Worm (Caenorhabditis elegans): ENCODE measurements around the gene pcp-4.

The pcp-4 gene

ce11 chrV:19830815-19831214 is at the start of gene pcp-4:
Gene pcp-4 (minus strand): TSS chrV:19831011.
- TF ChIP-seq nhr-237 (tag; optimal IDR thresholded peaks at IDR 0.05) (no peak), fos-1 (tag; optimal IDR thresholded peaks at IDR 0.05) (peak; percentile 53)

- TF ChIP-seq zag-1 (tag; optimal IDR thresholded peaks at IDR 0.05) = no peak
- no peak for TF ChIP-seq mdl-1 (tag; optimal IDR thresholded peaks at IDR 0.05)
- TF ChIP-seq ztf-1 (GFP tag; conservative IDR thresholded peaks at IDR 0.05) = no peak
- TF ChIP-seq aly-2 (tag; optimal IDR thresholded peaks at IDR 0.05) = no peak
- TF ChIP-seq nhr-129 (tag; optimal IDR thresholded peaks at IDR 0.05) = no peak
These were observed 37.1 kb upstream of the pcp-4 start, which contains the start of gene Y116F11B.9 for ce11 chrV:19867883-19868282. Gene Y116F11B.9 (minus strand): TSS chrV:19867983.

ce11 chrV:19860225-19860624 is 29.4 kb upstream of the pcp-4 start:
- TF ChIP-seq lin-39 (tag; optimal IDR thresholded peaks at IDR 0.05) (no peak), unc-39 (tag; optimal IDR thresholded peaks at IDR 0.05) (no peak), nhr-21 (tag; optimal IDR thresholded peaks at IDR 0.05) (no peak), F13H6.1 (tag; optimal IDR thresholded peaks at IDR 0.05) (no peak), fos-1 (tag; optimal IDR thresholded peaks at IDR 0.05) (no peak), unc-55 (GFP tag; optimal IDR thresholded peaks at IDR 0.05) (no peak)

ce11 chrV:19857334-19857733 is 26.5 kb upstream of the pcp-4 start, which contains the start of gene Y116F11B.8:
Gene Y116F11B.8 (plus strand): TSS chrV:19857634.
- no peak for TF ChIP-seq elt-3 (tag; optimal IDR thresholded peaks at IDR 0.05)
- TF ChIP-seq nhr-237 (tag; optimal IDR thresholded peaks at IDR 0.05) = no peak
- TF ChIP-seq Y55F3AM.14 (GFP tag; optimal IDR thresholded peaks at IDR 0.05) = no peak
- TF ChIP-seq ceh-82 (tag; optimal IDR thresholded peaks at IDR 0.05) = no peak
- no peak for TF ChIP-seq snpc-4 (tag; optimal IDR thresholded peaks at IDR 0.05)
- no peak for TF ChIP-seq unc-62 (GFP tag; optimal IDR thresholded peaks at IDR 0.05)
- TF ChIP-seq sma-3 (GFP tag; optimal IDR thresholded peaks at IDR 0.05) = no peak

- TF ChIP-seq egl-27 (tag; optimal IDR thresholded peaks at IDR 0.05) (no peak), nhr-77 (tag; optimal IDR thresholded peaks at IDR 0.05) (no peak), ztf-1 (GFP tag; conservative IDR thresholded peaks at IDR 0.05) (no peak), dmd-4 (tag; optimal IDR thresholded peaks at IDR 0.05) (no peak), aly-2 (tag; optimal IDR thresholded peaks at IDR 0.05) (no peak), F13H6.1 (tag; optimal IDR thresholded peaks at IDR 0.05) (no peak), sma-3 (GFP tag; optimal IDR thresholded peaks at IDR 0.05) (no peak), sem-4 (tag; optimal IDR thresholded peaks at IDR 0.05) (no peak), elt-1 (tag; optimal IDR thresholded peaks at IDR 0.05) (no peak), ceh-82 (tag; optimal IDR thresholded peaks at IDR 0.05) (no peak)
These were observed 26.1 kb upstream of the pcp-4 start for ce11 chrV:19856933-19857332.

ce11 chrV:19856335-19856734 is 25.5 kb upstream of the pcp-4 start:
- TF ChIP-seq lin-39 (tag; optimal IDR thresholded peaks at IDR 0.05) = no peak
- no peak for TF ChIP-seq nhr-23 (tag; optimal IDR thresholded peaks at IDR 0.05)
- TF ChIP-seq Y55F3AM.14 (GFP tag; optimal IDR thresholded peaks at IDR 0.05) = no peak

- TF ChIP-seq lsy-2 (tag; optimal IDR thresholded peaks at IDR 0.05) (no peak), skn-1 (tag; optimal IDR thresholded peaks at IDR 0.05) (no peak), nhr-237 (tag; optimal IDR thresholded peaks at IDR 0.05) (no peak), sma-3 (GFP tag; optimal IDR thresholded peaks at IDR 0.05) (no peak), elt-3 (tag; optimal IDR thresholded peaks at IDR 0.05) (no peak), nhr-23 (tag; optimal IDR thresholded peaks at IDR 0.05) (no peak), ceh-16 (tag; optimal IDR thresholded peaks at IDR 0.05) (no peak), sma-9 (GFP tag; optimal IDR thresholded peaks at IDR 0.05) (no peak), sma-9 (tag; optimal IDR thresholded peaks at IDR 0.05) (no peak), gmeb-1 (tag; optimal IDR thresholded peaks at IDR 0.05) (no peak), nhr-6 (tag; optimal IDR thresholded peaks at IDR 0.05) (no peak), C34F6.9 (tag; optimal IDR thresholded peaks at IDR 0.05) (no peak), lin-13 (GFP tag; optimal IDR thresholded peaks at IDR 0.05) (no peak), mab-5 (tag; optimal IDR thresholded peaks at IDR 0.05) (no peak), snpc-4 (tag; optimal IDR thresholded peaks at IDR 0.05) (no peak), nhr-10 (tag; optimal IDR thresholded peaks at IDR 0.05) (no peak), nhr-129 (tag; optimal IDR thresholded peaks at IDR 0.05) (no peak), F13H6.1 (tag; optimal IDR thresholded peaks at IDR 0.05) (no peak), nhr-11 (tag; optimal IDR thresholded peaks at IDR 0.05) (no peak)
These were observed 22.8 kb upstream of the pcp-4 start for ce11 chrV:19853610-19854009.

All from whole organism, L2 larva.